Worm (Caenorhabditis elegans) whole organism, late embryonic: ENCODE measurements around the gene ztf-16.

Source experiments
- C08G9.2 ChIP-seq: sonication (generic microtip); optimal IDR thresholded peaks from 2 replicates; lab custom pipeline; 2016; ENCODE audit warnings: mild to moderate bottlenecking, missing genetic modification characterization, moderate library complexity, missing compliant biosample characterization
- C38D4.7 ChIP-seq: fragments of 200-800 bp; sonication (Bioruptor generic); optimal IDR thresholded peaks from 2 replicates; lab custom pipeline; 2018; ENCODE audit warnings: mild to moderate bottlenecking, missing genetic modification characterization, moderate library complexity, missing compliant biosample characterization
- elt-2 ChIP-seq: sonication (generic microtip); optimal IDR thresholded peaks from 2 replicates; lab custom pipeline; 2016; ENCODE audit warnings: missing genetic modification reagents, missing genetic modification characterization, missing compliant biosample characterization
- ets-4 ChIP-seq: sonication (generic microtip); optimal IDR thresholded peaks from 2 replicates; lab custom pipeline; 2016; ENCODE audit warnings: missing genetic modification characterization, missing compliant biosample characterization
- fkh-10 ChIP-seq: fragments of 150-350 bp; optimal IDR thresholded peaks from 2 replicates; lab custom pipeline; 2014; ENCODE audit warnings: missing biosample characterization, missing genetic modification reagents, missing genetic modification characterization
- gmeb-2 ChIP-seq: sonication (generic microtip); optimal IDR thresholded peaks from 2 replicates; lab custom pipeline; 2016; ENCODE audit warnings: missing genetic modification characterization, inconsistent platforms, missing compliant biosample characterization
- nhr-11 ChIP-seq: fragments of 150-350 bp; optimal IDR thresholded peaks from 2 replicates; lab custom pipeline; 2014; ENCODE audit warnings: missing biosample characterization, missing genetic modification characterization
- pha-4 ChIP-seq: fragments of 150-350 bp; optimal IDR thresholded peaks from 2 replicates; lab custom pipeline; 2018; ENCODE audit warnings: missing biosample characterization, missing genetic modification reagents, missing genetic modification characterization
- pros-1 ChIP-seq: fragments of 150-350 bp; optimal IDR thresholded peaks from 2 replicates; lab custom pipeline; 2014; ENCODE audit warnings: missing biosample characterization, missing genetic modification reagents, missing genetic modification characterization
- unc-55 ChIP-seq: sonication (generic microtip); optimal IDR thresholded peaks from 2 replicates; lab custom pipeline; 2017; ENCODE audit warnings: missing biosample characterization, missing genetic modification reagents, missing genetic modification characterization

- TF ChIP-seq elt-2 (tag; lab: Kevin White, UChicago) (no peak), C08G9.2 (tag; lab: Kevin White, UChicago) (no peak), pros-1 (tag; lab: Kevin White, UChicago) (no peak), gmeb-2 (tag; lab: Kevin White, UChicago) (no peak), pha-4 (no peak), fkh-10 (GFP tag; lab: Kevin White, UChicago) (no peak), unc-55 (no peak), ets-4 (no peak), C38D4.7 (no peak), nhr-11 (tag; lab: Kevin White, UChicago) (no peak)
Observed at ce11 chrX:4783117-4783775, 28.1 kb downstream of the ztf-16 start, which contains the start of gene F43C9.2.
